Fruit fly (Drosophila melanogaster) whole organism, embryonic: Measurements from ENCODE around the gene uif.

Experiments used
- Adf1 ChIP-seq: fragments of 200-800 bp; sonication (Bioruptor generic); IDR thresholded peaks from 2 replicates; pipeline ENCODE4 v1.3.6; 2022; ENCODE audit warnings: missing biosample characterization, missing genetic modification characterization
- Atf-2 ChIP-seq: fragments of 200-800 bp; sonication (Bioruptor generic); optimal IDR thresholded peaks from 2 replicates; lab custom pipeline; 2016; ENCODE audit warnings: missing biosample characterization, missing genetic modification characterization
- CG10321 ChIP-seq: fragments of 200-800 bp; sonication (Bioruptor generic); IDR thresholded peaks from 2 replicates; pipeline ENCODE4 v1.3.6; 2022; ENCODE audit warnings: missing biosample characterization, missing genetic modification characterization
- CG10543 ChIP-seq: fragments of 200-800 bp; sonication (Bioruptor generic); optimal IDR thresholded peaks from 3 replicates; lab custom pipeline; 2017; ENCODE audit warnings: missing biosample characterization, mild to moderate bottlenecking, missing genetic modification characterization, moderate library complexity
- CG11085 ChIP-seq: fragments of 200-800 bp; sonication (Bioruptor generic); IDR thresholded peaks from 2 replicates; pipeline ENCODE4 v1.3.6; 2022; ENCODE audit warnings: missing biosample characterization, missing genetic modification characterization
- CG11247 ChIP-seq: fragments of 200-800 bp; sonication (Bioruptor generic); IDR thresholded peaks from 2 replicates; pipeline ENCODE4 v1.3.6; 2022; ENCODE audit warnings: missing biosample characterization, missing genetic modification characterization
- CG11456 ChIP-seq: fragments of 200-800 bp; sonication (Bioruptor generic); IDR thresholded peaks from 3 replicates; pipeline ENCODE4 v1.3.6; 2022; ENCODE audit warnings: missing biosample characterization, missing genetic modification characterization
- CG12071 ChIP-seq: fragments of 200-800 bp; sonication (Bioruptor generic); optimal IDR thresholded peaks from 3 replicates; lab custom pipeline; 2018; ENCODE audit warnings: missing biosample characterization, mild to moderate bottlenecking, missing genetic modification characterization
- CG12659 ChIP-seq: fragments of 200-800 bp; sonication (Bioruptor generic); optimal IDR thresholded peaks from 3 replicates; lab custom pipeline; 2017; ENCODE audit warnings: mild to moderate bottlenecking, missing biosample characterization, missing genetic modification reagents, missing genetic modification characterization
- CG15011 ChIP-seq: fragments of 200-800 bp; sonication (Bioruptor generic); optimal IDR thresholded peaks from 3 replicates; lab custom pipeline; 2018; ENCODE audit warnings: missing biosample characterization, mild to moderate bottlenecking, missing genetic modification characterization
- CG16813 ChIP-seq: fragments of 200-800 bp; sonication (Bioruptor generic); IDR thresholded peaks from 3 replicates; pipeline ENCODE4 v1.3.6; 2022; ENCODE audit warnings: missing biosample characterization, missing genetic modification characterization; ENCODE audit not compliant: partially characterized antibody
- CG17186 ChIP-seq: fragments of 200-800 bp; sonication (Bioruptor generic); optimal IDR thresholded peaks from 3 replicates; lab custom pipeline; 2017; ENCODE audit warnings: missing biosample characterization, missing genetic modification reagents, missing genetic modification characterization
- CG18011 ChIP-seq: fragments of 200-800 bp; sonication (Bioruptor generic); optimal IDR thresholded peaks from 2 replicates; lab custom pipeline; 2017; ENCODE audit warnings: missing biosample characterization, missing genetic modification characterization, mild to moderate bottlenecking, moderate library complexity, missing genotype
- CG30431 ChIP-seq: fragments of 200-800 bp; sonication (Bioruptor generic); optimal IDR thresholded peaks from 2 replicates; lab custom pipeline; 2017; ENCODE audit warnings: missing biosample characterization, missing genetic modification characterization
- CG31224 ChIP-seq: fragments of 200-800 bp; sonication (Bioruptor generic); IDR thresholded peaks from 2 replicates; pipeline ENCODE4 v1.3.6; 2022; ENCODE audit warnings: missing biosample characterization, missing genetic modification characterization
- CG31441 ChIP-seq: fragments of 200-800 bp; sonication (Bioruptor generic); IDR thresholded peaks from 2 replicates; pipeline ENCODE4 v1.3.6; 2022; ENCODE audit warnings: missing biosample characterization, missing genetic modification characterization
- CG32772 ChIP-seq: fragments of 200-800 bp; sonication (Bioruptor generic); IDR thresholded peaks from 2 replicates; pipeline ENCODE4 v1.3.6; 2022; ENCODE audit warnings: missing biosample characterization, missing genetic modification characterization
- CG3407 ChIP-seq: fragments of 200-800 bp; sonication (Bioruptor generic); optimal IDR thresholded peaks from 2 replicates; lab custom pipeline; 2018; ENCODE audit warnings: missing biosample characterization, mild to moderate bottlenecking, missing genetic modification characterization
- CG4282 ChIP-seq: fragments of 200-800 bp; sonication (Bioruptor generic); optimal IDR thresholded peaks from 2 replicates; lab custom pipeline; 2016; ENCODE audit warnings: missing biosample characterization, missing genetic modification characterization
- CG6654 ChIP-seq: fragments of 200-800 bp; sonication (Bioruptor generic); optimal IDR thresholded peaks from 2 replicates; lab custom pipeline; 2017; ENCODE audit warnings: missing biosample characterization, mild to moderate bottlenecking, missing genetic modification characterization
- CG7987 ChIP-seq: fragments of 200-800 bp; sonication (Bioruptor generic); optimal IDR thresholded peaks from 2 replicates; lab custom pipeline; 2018; ENCODE audit warnings: missing biosample characterization, mild to moderate bottlenecking, missing genetic modification characterization, moderate library complexity
- CG8478 ChIP-seq: fragments of >200 bp; optimal IDR thresholded peaks from 2 replicates; lab custom pipeline; 2018
- CG9215 ChIP-seq: fragments of 200-800 bp; sonication (Bioruptor generic); IDR thresholded peaks from 2 replicates; pipeline ENCODE4 v1.3.6; 2022; ENCODE audit warnings: missing biosample characterization, missing genetic modification characterization
- D19A ChIP-seq: fragments of 200-800 bp; optimal IDR thresholded peaks from 3 replicates; lab custom pipeline; 2019; ENCODE audit warnings: missing biosample characterization, mild to moderate bottlenecking, missing genetic modification characterization, moderate library complexity
- Dll ChIP-seq: fragments of 200-800 bp; sonication (Bioruptor generic); IDR thresholded peaks from 4 replicates; pipeline ENCODE4 v1.3.6; 2022; ENCODE audit warnings: missing biosample characterization, missing genetic modification characterization; ENCODE audit not compliant: partially characterized antibody
- Dref ChIP-seq: fragments of 200-800 bp; sonication (Bioruptor generic); IDR thresholded peaks from 2 replicates; pipeline ENCODE4 v1.3.6; 2022; ENCODE audit warnings: missing biosample characterization, missing genetic modification characterization
- HLH3B ChIP-seq: fragments of 200-800 bp; sonication (Bioruptor generic); IDR thresholded peaks from 2 replicates; pipeline ENCODE4 v1.3.6; 2022; ENCODE audit warnings: missing biosample characterization, missing genetic modification characterization
- Hr78 ChIP-seq, 2 experiments: fragments of 200-800 bp in 1 of 2; fragments of >200 bp in 1 of 2; sonication (Bioruptor generic) in 1 of 2; optimal IDR thresholded peaks; 2 replicates each; lab custom pipeline; 2017 to 2019; ENCODE audit warnings: missing biosample characterization in 2 of 2, missing genetic modification characterization in 2 of 2, mild to moderate bottlenecking in 1 of 2, moderate library complexity in 1 of 2
- Lpt ChIP-seq: fragments of >200 bp; optimal IDR thresholded peaks from 2 replicates; lab custom pipeline; 2018; ENCODE audit warnings: missing biosample characterization, missing genetic modification characterization
- MTF-1 ChIP-seq: fragments of 200-800 bp; sonication (Bioruptor generic); optimal IDR thresholded peaks from 2 replicates; lab custom pipeline; 2018; ENCODE audit warnings: missing biosample characterization, mild to moderate bottlenecking, missing genetic modification characterization, borderline replicate concordance
- Med ChIP-seq: fragments of 200-800 bp; sonication (Bioruptor generic); peaks from one replicate; lab custom pipeline; 2016; ENCODE audit warnings: missing biosample characterization, missing genetic modification characterization, mild to moderate bottlenecking, inconsistent platforms, moderate library complexity
- NK7.1 ChIP-seq: fragments of 200-800 bp; sonication (Bioruptor generic); optimal IDR thresholded peaks from 3 replicates; lab custom pipeline; 2016; ENCODE audit warnings: missing biosample characterization, missing genetic modification characterization
- Oli ChIP-seq: fragments of 200-800 bp; sonication (Bioruptor generic); optimal IDR thresholded peaks from 2 replicates; lab custom pipeline; 2018; ENCODE audit warnings: missing biosample characterization, mild to moderate bottlenecking, missing genetic modification characterization, moderate library complexity
- Usf ChIP-seq: fragments of 200-800 bp; sonication (Bioruptor generic); optimal IDR thresholded peaks from 2 replicates; lab custom pipeline; 2017; ENCODE audit warnings: missing genotype, missing biosample characterization, missing genetic modification characterization
- ato ChIP-seq: fragments of 200-800 bp; sonication (Bioruptor generic); IDR thresholded peaks from 2 replicates; pipeline ENCODE4 v1.3.6; 2022; ENCODE audit warnings: missing biosample characterization, missing genetic modification characterization; ENCODE audit not compliant: partially characterized antibody
- bcd ChIP-seq: fragments of 200-800 bp; sonication (Bioruptor generic); optimal IDR thresholded peaks from 2 replicates; lab custom pipeline; 2017; ENCODE audit warnings: missing biosample characterization, mild to moderate bottlenecking, missing genetic modification characterization
- croc ChIP-seq: fragments of 200-800 bp; sonication (Bioruptor generic); conservative IDR thresholded peaks from 3 replicates; pipeline ENCODE4 v1.3.6; 2022; ENCODE audit warnings: missing biosample characterization, missing genetic modification characterization
- da ChIP-seq: fragments of 200-800 bp; sonication (Bioruptor generic); optimal IDR thresholded peaks from 2 replicates; lab custom pipeline; 2016; ENCODE audit warnings: missing biosample characterization, missing genetic modification characterization
- dan ChIP-seq: fragments of 200-800 bp; sonication (Bioruptor generic); IDR thresholded peaks from 2 replicates; pipeline ENCODE4 v1.3.6; 2022; ENCODE audit warnings: missing biosample characterization, missing genetic modification characterization
- dm ChIP-seq: fragments of 200-800 bp; sonication (Bioruptor generic); optimal IDR thresholded peaks from 3 replicates; lab custom pipeline; 2016; ENCODE audit warnings: missing biosample characterization, missing genetic modification characterization
- ken ChIP-seq: fragments of 200-800 bp; sonication (Bioruptor generic); IDR thresholded peaks from 3 replicates; pipeline ENCODE4 v1.3.6; 2022; ENCODE audit warnings: missing biosample characterization, missing genetic modification characterization
- mam ChIP-seq: fragments of 200-800 bp; sonication (Bioruptor generic); optimal IDR thresholded peaks from 3 replicates; lab custom pipeline; 2016; ENCODE audit warnings: missing biosample characterization, missing genetic modification characterization
- org-1 ChIP-seq: fragments of 200-800 bp; sonication (Bioruptor generic); optimal IDR thresholded peaks from 2 replicates; lab custom pipeline; 2017; ENCODE audit warnings: missing biosample characterization, missing genetic modification characterization
- pita ChIP-seq: fragments of 200-800 bp; sonication (Bioruptor generic); optimal IDR thresholded peaks from 2 replicates; lab custom pipeline; 2017; ENCODE audit warnings: missing biosample characterization, mild to moderate bottlenecking, missing genetic modification characterization
- repo ChIP-seq: fragments of 200-800 bp; sonication (Bioruptor generic); optimal IDR thresholded peaks from 2 replicates; lab custom pipeline; 2016; ENCODE audit warnings: missing biosample characterization, missing genetic modification characterization
- sr ChIP-seq: fragments of 200-800 bp; sonication (Bioruptor generic); IDR thresholded peaks from 3 replicates; pipeline ENCODE4 v1.3.6; 2022; ENCODE audit warnings: missing biosample characterization, missing genetic modification characterization
- ssp ChIP-seq: fragments of 200-800 bp; sonication (Bioruptor generic); IDR thresholded peaks from 2 replicates; pipeline ENCODE4 v1.3.6; 2022; ENCODE audit warnings: missing biosample characterization, missing genetic modification characterization
- tin ChIP-seq: fragments of 200-800 bp; sonication (Bioruptor generic); optimal IDR thresholded peaks from 3 replicates; lab custom pipeline; 2016; ENCODE audit warnings: missing biosample characterization, missing genetic modification characterization
- usp ChIP-seq: fragments of >200 bp; optimal IDR thresholded peaks from 2 replicates; lab custom pipeline; 2017; ENCODE audit warnings: missing biosample characterization, missing genetic modification characterization
- vfl ChIP-seq: fragments of 200-800 bp; sonication (Bioruptor generic); optimal IDR thresholded peaks from 2 replicates; lab custom pipeline; 2016; ENCODE audit warnings: missing biosample characterization, missing genetic modification characterization
- zen2 ChIP-seq: fragments of 200-800 bp; sonication (Bioruptor generic); IDR thresholded peaks from 3 replicates; pipeline ENCODE4 v1.3.6; 2022; ENCODE audit warnings: missing biosample characterization, missing genetic modification characterization; ENCODE audit not compliant: partially characterized antibody
- zfh2 ChIP-seq: fragments of 200-800 bp; sonication (Bioruptor generic); optimal IDR thresholded peaks from 2 replicates; lab custom pipeline; 2016; ENCODE audit warnings: missing biosample characterization, missing genetic modification characterization

uif gene

dm6 chr2L:6964022-6964434 is 46.1 kb downstream of the uif start, which contains the start of the genes sip2 and Coprox (continued):
- TF ChIP-seq Atf-2, result no peak
- TF ChIP-seq ssp (GFP tag; lab: Robert Waterston, UW), result peak; percentile 65; the same call in 1 of the 2 replicates
- TF ChIP-seq CG11085, result no peak
- peak; percentile 29 for TF ChIP-seq Usf (GFP tag; lab: Kevin White, UChicago)
- TF ChIP-seq org-1, result no peak
- no peak for TF ChIP-seq CG12071 (GFP tag; lab: Kevin White, UChicago)
- TF ChIP-seq D19A (tag; lab: Kevin White, UChicago), result peak; percentile 37
- no peak for TF ChIP-seq Lpt (GFP tag; lab: Kevin White, UChicago)
- TF ChIP-seq dan (GFP tag; lab: Robert Waterston, UW), result no peak
- no peak for TF ChIP-seq NK7.1 (GFP tag; lab: Kevin White, UChicago)
- peak; percentile 68 for TF ChIP-seq CG10543 (GFP tag; lab: Kevin White, UChicago)
- TF ChIP-seq tin (GFP tag; lab: Kevin White, UChicago), result peak; percentile 37
- TF ChIP-seq Dll, result 0 out of 4 replicates have a peak, but pooled peaks have one; percentile 13
- no peak for TF ChIP-seq CG6654 (GFP tag; lab: Kevin White, UChicago)
- TF ChIP-seq pita, result no peak
- TF ChIP-seq CG4282 (GFP tag; lab: Kevin White, UChicago), result no peak
- peak; percentile 49 for TF ChIP-seq Med (GFP tag; lab: Kevin White, UChicago)
- TF ChIP-seq CG7987 (GFP tag; lab: Kevin White, UChicago), result no peak
- no peak for TF ChIP-seq da (GFP tag; lab: Kevin White, UChicago)
- peak; percentile 52 for TF ChIP-seq CG18011
- no peak for TF ChIP-seq CG30431
- no peak for TF ChIP-seq ato
- TF ChIP-seq MTF-1 (GFP tag; lab: Kevin White, UChicago), result no peak
- TF ChIP-seq CG17186 (GFP tag; lab: Kevin White, UChicago), result no peak
- peak; percentile 29; the same call in 1 of the 2 replicates for TF ChIP-seq HLH3B
- no peak for TF ChIP-seq ken (GFP tag; lab: Robert Waterston, UW)
- TF ChIP-seq CG12659 (GFP tag; lab: Kevin White, UChicago), result peak; percentile 75
- no peak for TF ChIP-seq CG16813
- peak; percentile 37 for TF ChIP-seq Oli (tag; lab: Kevin White, UChicago)
- TF ChIP-seq CG15011 (GFP tag; lab: Kevin White, UChicago), result no peak
- TF ChIP-seq CG8478 (lab: Kevin White, UChicago), result no peak
- no peak for TF ChIP-seq zen2 (GFP tag; lab: Robert Waterston, UW)
- no peak for TF ChIP-seq repo (GFP tag; lab: Kevin White, UChicago)
- TF ChIP-seq mam (GFP tag; lab: Kevin White, UChicago), result peak; percentile 27
- no peak for TF ChIP-seq CG10321 (GFP tag; lab: Robert Waterston, UW)
- TF ChIP-seq vfl (GFP tag; lab: Kevin White, UChicago), result no peak
- no peak for TF ChIP-seq dm (GFP tag; lab: Kevin White, UChicago)
- TF ChIP-seq CG11247, result no peak
- TF ChIP-seq CG3407 (GFP tag; lab: Kevin White, UChicago), result no peak
- no peak for TF ChIP-seq zfh2 (GFP tag; lab: Kevin White, UChicago)
- TF ChIP-seq CG31224 (GFP tag; lab: Robert Waterston, UW), result peak; percentile 48; the same call in 1 of the 2 replicates
- peak; percentile 55 for TF ChIP-seq CG32772
- TF ChIP-seq CG9215, result peak; percentile 46
- no peak for TF ChIP-seq usp
- TF ChIP-seq Adf1 (GFP tag; lab: Robert Waterston, UW), result no peak
- TF ChIP-seq bcd (GFP tag; lab: Kevin White, UChicago), result peak; percentile 53
- peak; percentile 44; the same call in 2 of the 3 replicates for TF ChIP-seq croc (GFP tag; lab: Robert Waterston, UW)
- peak; percentile 85 for TF ChIP-seq CG31441
- TF ChIP-seq Hr78 (GFP tag; optimal IDR thresholded peaks at IDR 0.05; lab: Kevin White, UChicago), result peak in 1 of 2 experiments; percentile 70
- TF ChIP-seq sr (GFP tag; lab: Robert Waterston, UW), result no peak
- TF ChIP-seq Dref (GFP tag; lab: Robert Waterston, UW), result no peak
- TF ChIP-seq CG11456, result 0 out of 3 replicates have a peak, but pooled peaks have one; percentile 20
